Worm (Caenorhabditis elegans) whole organism, mixed stage, embryonic: ENCODE results near the gene ttr-52.

Experiments
- elt-3 ChIP-seq: fragments of 150-350 bp; optimal IDR thresholded peaks from 2 replicates; lab custom pipeline; 2014; ENCODE audit warnings: missing biosample characterization, missing genetic modification characterization
- flh-1 ChIP-seq: fragments of 200-800 bp; sonication (Bioruptor generic); optimal IDR thresholded peaks from 2 replicates; lab custom pipeline; 2018; ENCODE audit warnings: mild to moderate bottlenecking, missing genetic modification characterization, moderate library complexity, missing compliant biosample characterization
- mab-5 ChIP-seq: fragments of 150-350 bp; optimal IDR thresholded peaks from 2 replicates; lab custom pipeline; 2014; ENCODE audit warnings: missing biosample characterization, missing genetic modification characterization
- nhr-2 ChIP-seq: fragments of 150-350 bp; optimal IDR thresholded peaks from 2 replicates; lab custom pipeline; 2014; ENCODE audit warnings: missing biosample characterization, missing genetic modification characterization
- nhr-237 ChIP-seq: fragments of 150-350 bp; optimal IDR thresholded peaks from 2 replicates; lab custom pipeline; 2014; ENCODE audit warnings: missing biosample characterization, missing genetic modification characterization
- unc-120 ChIP-seq: sonication (generic microtip); optimal IDR thresholded peaks from 2 replicates; lab custom pipeline; 2017; ENCODE audit warnings: missing genetic modification characterization, missing compliant biosample characterization; ENCODE audit not compliant: poor library complexity, severe bottlenecking
- unc-39 ChIP-seq: fragments of 150-350 bp; optimal IDR thresholded peaks from 2 replicates; lab custom pipeline; 2014; ENCODE audit warnings: missing biosample characterization, missing genetic modification characterization
- unc-62 ChIP-seq: fragments of 150-350 bp; optimal IDR thresholded peaks from 2 replicates; lab custom pipeline; 2014; ENCODE audit warnings: missing biosample characterization, missing genetic modification reagents, missing genetic modification characterization

- TF ChIP-seq unc-39 (no peak), elt-3 (tag; lab: Kevin White, UChicago) (no peak), flh-1 (no peak), mab-5 (tag; lab: Kevin White, UChicago) (no peak), unc-62 (no peak), nhr-2 (no peak), unc-120 (tag; lab: Kevin White, UChicago) (peak; percentile 29), nhr-237 (no peak)
Measured at ce11 chrIII:13359847-13360246, 44.7 kb upstream of the ttr-52 start.
